Worm (Caenorhabditis elegans): ENCODE results near the gene ntl-4.
"Not testable (repeated sequence)": the region's sequence is repeated elsewhere in the genome, so short reads cannot be mapped to it uniquely, and the experiment has no call there.

The ntl-4 gene

ce11 chrIV:7943272-7943671 is 32.9 kb downstream of the ntl-4 start:
- peak in 1 of 2 experiments; percentile 61 for TF ChIP-seq unc-62 (GFP tag; optimal IDR thresholded peaks at IDR 0.05 in 1 of 2)
- TF ChIP-seq unc-62 (tag; optimal IDR thresholded peaks at IDR 0.05), result no peak
- peak; percentile 28 for TF ChIP-seq mep-1 (tag; optimal IDR thresholded peaks at IDR 0.05)
- no peak for TF ChIP-seq daf-12 (tag; optimal IDR thresholded peaks at IDR 0.05)
- no peak for TF ChIP-seq fos-1 (tag; optimal IDR thresholded peaks at IDR 0.05)
- TF ChIP-seq hlh-30 (tag; optimal IDR thresholded peaks at IDR 0.05; ENCODE audit: insufficient read depth), result peak; percentile 57

DNA sequence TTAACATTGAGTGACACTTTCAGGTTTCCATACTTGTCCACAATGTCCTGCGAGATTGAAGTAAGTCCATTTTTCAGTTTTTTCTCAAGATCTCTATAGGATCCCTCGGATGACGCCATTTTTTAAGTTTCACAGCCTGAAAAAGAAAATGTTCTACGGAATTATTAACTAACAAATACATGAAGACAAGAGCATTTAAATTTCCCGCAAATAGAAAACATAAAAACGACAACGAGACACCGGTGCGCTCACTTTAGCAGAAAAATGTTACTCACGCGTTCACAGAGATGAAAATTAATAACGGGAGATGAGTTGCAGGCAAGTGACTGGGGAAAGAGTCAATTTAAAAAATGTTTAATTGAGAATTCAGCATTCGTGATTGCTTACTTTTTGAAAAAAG is 36.1 kb downstream of the ntl-4 start, which contains the start of gene czw-1:
Gene czw-1, minus strand, starts transcription at position 369 of the 400 bp plus-strand sequence.
- TF ChIP-seq T20F7.1 (GFP tag; optimal IDR thresholded peaks at IDR 0.05) (peak; percentile 71), zip-11 (GFP tag; IDR thresholded peaks at IDR 0.05) (no peak), nhr-102 (tag; optimal IDR thresholded peaks at IDR 0.05) (no peak), daf-8 (GFP tag; IDR thresholded peaks at IDR 0.05) (no peak), mes-2 (tag; optimal IDR thresholded peaks at IDR 0.05; ENCODE audit: poor library complexity, severe bottlenecking) (peak; percentile 12), mxl-3 (GFP tag; optimal IDR thresholded peaks at IDR 0.05) (no peak), cey-2 (tag; optimal IDR thresholded peaks at IDR 0.05; ENCODE audit: borderline replicate concordance, insufficient read depth) (no peak), nhr-48 (tag; optimal IDR thresholded peaks at IDR 0.05) (no peak), lin-38 (GFP tag; IDR thresholded peaks at IDR 0.05) (no peak)

ce11 chrIV:7946899-7947499 is 36.6 kb downstream of the ntl-4 start, which contains the start of gene F20D12.12:
TSS of gene F20D12.12 (plus strand) at chrIV:7947440.
- TF ChIP-seq hif-1 (tag; optimal IDR thresholded peaks at IDR 0.05), result peak in 1 of 2 experiments; percentile 49
- TF ChIP-seq daf-16 (GFP tag; optimal IDR thresholded peaks at IDR 0.05); unc-62 (tag; optimal IDR thresholded peaks at IDR 0.05): not testable (repeated sequence)
- peak; percentile 13 for TF ChIP-seq daf-16 (tag; optimal IDR thresholded peaks at IDR 0.05)
- TF ChIP-seq lin-38 (GFP tag; IDR thresholded peaks at IDR 0.05), result peak; percentile 91
- peak; percentile 81 for TF ChIP-seq T26A8.4 (GFP tag; IDR thresholded peaks at IDR 0.05)
- peak; percentile 83 for TF ChIP-seq Y48G9A.11 (GFP tag; IDR thresholded peaks at IDR 0.05)
- peak; percentile 73 for TF ChIP-seq dpl-1 (GFP tag; optimal IDR thresholded peaks at IDR 0.05)
- peak in 1 of 2 experiments; percentile 68; a peak in 1 of 4 replicates for TF ChIP-seq madf-5 (GFP tag; IDR thresholded peaks at IDR 0.05)
- peak; percentile 96 for TF ChIP-seq vab-7 (GFP tag; IDR thresholded peaks at IDR 0.05)
- TF ChIP-seq snpc-1.2 (GFP tag; IDR thresholded peaks at IDR 0.05), result peak; percentile 85
- peak in 1 of 2 experiments; percentile 45 for TF ChIP-seq unc-62 (GFP tag; optimal IDR thresholded peaks at IDR 0.05 in 1 of 2)
- peak; percentile 54 for TF ChIP-seq dve-1 (tag; optimal IDR thresholded peaks at IDR 0.05; ENCODE audit: insufficient read depth)
- peak; percentile 4 for TF ChIP-seq nhr-28 (tag; optimal IDR thresholded peaks at IDR 0.05)
- peak; percentile 71; the same call in 1 of the 2 replicates for TF ChIP-seq dmd-9 (GFP tag; IDR thresholded peaks at IDR 0.05)
- TF ChIP-seq saeg-2 (GFP tag; IDR thresholded peaks at IDR 0.05), result 0 out of 2 replicates have a peak, but pooled peaks have one; percentile 62
- TF ChIP-seq arid-1 (GFP tag; conservative IDR thresholded peaks at IDR 0.05), result peak; percentile 87
- TF ChIP-seq madf-9 (GFP tag; conservative IDR thresholded peaks at IDR 0.05), result peak; percentile 71; the same call in 1 of the 2 replicates
- TF ChIP-seq lim-7 (GFP tag; IDR thresholded peaks at IDR 0.05), result peak; percentile 50; the same call in 1 of the 2 replicates
- peak; percentile 83 for TF ChIP-seq unc-130 (GFP tag; optimal IDR thresholded peaks at IDR 0.05)
- peak; percentile 86 for TF ChIP-seq egl-43 (GFP tag; IDR thresholded peaks at IDR 0.05)
- peak; percentile 68 for TF ChIP-seq nhr-6 (tag; optimal IDR thresholded peaks at IDR 0.05)
- TF ChIP-seq lin-13 (GFP tag; optimal IDR thresholded peaks at IDR 0.05), result peak; percentile 32
- TF ChIP-seq F49E8.2 (tag; optimal IDR thresholded peaks at IDR 0.05; ENCODE audit: borderline replicate concordance), result peak; percentile 52
- TF ChIP-seq F37D6.2 (tag; optimal IDR thresholded peaks at IDR 0.05), result peak; percentile 27
- peak; percentile 85 for TF ChIP-seq dmd-6 (GFP tag; IDR thresholded peaks at IDR 0.05)
- peak in 1 of 2 experiments; percentile 64 for TF ChIP-seq mdl-1 (tag; optimal IDR thresholded peaks at IDR 0.05)
- TF ChIP-seq hlh-11 (tag; optimal IDR thresholded peaks at IDR 0.05), result peak; percentile 68
- TF ChIP-seq ceh-20 (GFP tag; IDR thresholded peaks at IDR 0.05), result peak; percentile 90
- peak; percentile 80 for TF ChIP-seq zfp-3 (GFP tag; conservative IDR thresholded peaks at IDR 0.05)
- peak; percentile 70 to 96 for TF ChIP-seq lsy-2 (tag; optimal IDR thresholded peaks at IDR 0.05)
- peak; percentile 80; the same call in 1 of the 2 replicates for TF ChIP-seq D1046.2 (GFP tag; IDR thresholded peaks at IDR 0.05)
- TF ChIP-seq lin-1 (GFP tag; IDR thresholded peaks at IDR 0.05), result peak; percentile 85

Data from whole organism, L4 larva.